Worm (Caenorhabditis elegans) whole organism, L4 larva: ENCODE data around the gene exc-5.

Experiments used
- Y105C5A.15 ChIP-seq: fragments of 200-800 bp; sonication (Bioruptor generic); IDR thresholded peaks from 2 replicates; pipeline ENCODE4 v1.3.6; 2022; ENCODE audit warnings: missing genetic modification characterization, missing compliant biosample characterization
- lin-13 ChIP-seq: fragments of 150-350 bp; optimal IDR thresholded peaks from 2 replicates; lab custom pipeline; 2014; ENCODE audit warnings: missing biosample characterization, missing genetic modification reagents, missing genetic modification characterization
- lin-15B ChIP-seq: fragments of 150-350 bp; sonication (generic microtip); optimal IDR thresholded peaks from 3 replicates; lab custom pipeline; 2014; ENCODE audit warnings: missing biosample characterization, missing genetic modification characterization
- lin-39 ChIP-seq: fragments of 150-350 bp; optimal IDR thresholded peaks from 2 replicates; lab custom pipeline; 2014; ENCODE audit warnings: missing biosample characterization, missing genetic modification reagents, missing genetic modification characterization
- madf-9 ChIP-seq: fragments of 200-800 bp; sonication (Bioruptor generic); conservative IDR thresholded peaks from 2 replicates; pipeline ENCODE4 v1.3.6; 2022; ENCODE audit warnings: missing genetic modification reagents, missing genetic modification characterization, missing compliant biosample characterization
- nhr-11 ChIP-seq: fragments of 150-350 bp; optimal IDR thresholded peaks from 2 replicates; lab custom pipeline; 2014; ENCODE audit warnings: missing biosample characterization, missing genetic modification characterization
- skn-1 ChIP-seq: fragments of 150-350 bp; optimal IDR thresholded peaks from 2 replicates; lab custom pipeline; 2014; ENCODE audit warnings: missing biosample characterization, missing genetic modification characterization
- ztf-11 ChIP-seq: fragments of 150-350 bp; optimal IDR thresholded peaks from 2 replicates; lab custom pipeline; 2014; ENCODE audit warnings: missing biosample characterization, missing genetic modification characterization

DNA sequence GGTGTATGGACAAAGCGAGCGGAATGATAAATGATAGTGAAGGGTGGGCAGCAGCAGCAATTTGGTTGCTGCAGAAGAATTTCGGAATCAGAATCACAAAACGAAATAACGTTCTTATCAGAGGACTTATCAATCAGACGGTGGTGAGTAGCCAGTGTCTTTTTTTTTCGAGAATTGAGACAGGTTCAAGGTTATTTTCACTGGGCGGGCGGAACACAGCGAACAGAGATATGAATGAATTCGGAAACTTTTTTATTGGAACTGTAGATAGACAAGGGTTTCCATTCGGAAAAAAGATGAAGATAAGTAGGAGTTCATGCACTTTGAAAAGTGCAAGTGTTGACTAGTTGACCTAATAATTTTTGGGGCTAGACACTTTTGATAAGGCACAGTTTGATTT, 20.2 kb downstream of the exc-5 start:
- TF ChIP-seq lin-13: no peak
- no peak for TF ChIP-seq lin-15B (tag; lab: Kevin White, UChicago)
- no peak for TF ChIP-seq skn-1 (tag; lab: Kevin White, UChicago)
- TF ChIP-seq lin-39: no peak
- no peak for TF ChIP-seq nhr-11 (tag; lab: Kevin White, UChicago)
- TF ChIP-seq ztf-11: no peak
- TF ChIP-seq madf-9 (GFP tag; lab: Robert Waterston, UW): no peak
- no peak for TF ChIP-seq Y105C5A.15 (GFP tag; lab: Robert Waterston, UW)
